Worm (Caenorhabditis elegans): ENCODE results near the gene rpl-42.
A peak's percentile ranks its signal among the peaks of the same experiment; 100 is the strongest.

DNA sequence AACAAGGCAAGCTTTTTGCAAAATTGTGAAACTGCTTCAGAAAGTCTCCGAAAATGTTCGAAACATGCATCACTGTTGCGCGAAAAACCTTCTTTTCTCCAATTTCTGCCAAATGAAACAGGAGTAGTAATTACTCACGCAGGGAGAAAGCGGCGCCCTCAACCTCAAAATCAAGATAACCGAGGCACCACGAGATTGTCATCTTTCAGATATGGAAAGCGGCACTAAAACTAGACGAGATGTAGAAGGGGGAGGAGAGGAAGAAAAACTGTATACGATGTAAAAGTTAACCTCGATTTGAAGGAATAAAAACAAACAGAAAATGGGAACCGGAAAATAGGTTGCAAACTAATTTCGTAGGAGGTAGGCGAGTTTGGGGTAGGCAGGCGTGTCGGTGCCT, 16.0 kb upstream of the rpl-42 start:
- no peak for TF ChIP-seq unc-39 (tag; optimal IDR thresholded peaks at IDR 0.05)
- TF ChIP-seq nfya-1 (tag; optimal IDR thresholded peaks at IDR 0.05; ENCODE audit: insufficient read depth) = no peak
- peak; percentile 12 for TF ChIP-seq nhr-25 (tag; optimal IDR thresholded peaks at IDR 0.05)
- no peak for TF ChIP-seq ceh-82 (tag; optimal IDR thresholded peaks at IDR 0.05)
- TF ChIP-seq snpc-4 (tag; optimal IDR thresholded peaks at IDR 0.05) = no peak
- no peak for TF ChIP-seq ceh-16 (tag; optimal IDR thresholded peaks at IDR 0.05)
- TF ChIP-seq mdl-1 (tag; optimal IDR thresholded peaks at IDR 0.05) = no peak
- no peak for TF ChIP-seq ama-1 (optimal IDR thresholded peaks at IDR 0.05)
- TF ChIP-seq R02D3.7 (tag; optimal IDR thresholded peaks at IDR 0.05) = no peak
- TF ChIP-seq fos-1 (tag; optimal IDR thresholded peaks at IDR 0.05) = no peak

Data from whole organism, L3 larva.